Worm (Caenorhabditis elegans) whole organism, mixed stage, embryonic: Measurements from ENCODE around the gene T02H6.8.

ENCODE experiments used
- blmp-1 ChIP-seq: fragments of 150-350 bp; optimal IDR thresholded peaks from 2 replicates; lab custom pipeline; 2014; ENCODE audit warnings: missing biosample characterization, missing genetic modification characterization
- mep-1 ChIP-seq: fragments of 150-350 bp; optimal IDR thresholded peaks from 2 replicates; lab custom pipeline; 2017; ENCODE audit warnings: missing biosample characterization, missing genetic modification reagents, missing genetic modification characterization, inconsistent platforms
- nhr-12 ChIP-seq: fragments of 150-350 bp; optimal IDR thresholded peaks from 2 replicates; lab custom pipeline; 2014; ENCODE audit warnings: missing biosample characterization, missing genetic modification characterization
- nhr-237 ChIP-seq: fragments of 150-350 bp; optimal IDR thresholded peaks from 2 replicates; lab custom pipeline; 2014; ENCODE audit warnings: missing biosample characterization, missing genetic modification characterization
- nhr-28 ChIP-seq: fragments of 150-350 bp; optimal IDR thresholded peaks from 2 replicates; lab custom pipeline; 2014; ENCODE audit warnings: missing biosample characterization, missing genetic modification characterization
- pha-4 ChIP-seq: fragments of 150-350 bp; optimal IDR thresholded peaks from 2 replicates; lab custom pipeline; 2018; ENCODE audit warnings: missing biosample characterization, missing genetic modification reagents, missing genetic modification characterization
- sem-2 ChIP-seq: fragments of 200-800 bp; sonication (Bioruptor generic); optimal IDR thresholded peaks from 2 replicates; lab custom pipeline; 2018; ENCODE audit warnings: mild to moderate bottlenecking, missing genetic modification characterization, missing compliant biosample characterization
- snpc-4 ChIP-seq: fragments of 150-350 bp; optimal IDR thresholded peaks from 2 replicates; lab custom pipeline; 2014; ENCODE audit warnings: missing biosample characterization, missing genetic modification characterization
- ztf-11 ChIP-seq: fragments of 150-350 bp; optimal IDR thresholded peaks from 2 replicates; lab custom pipeline; 2014; ENCODE audit warnings: missing biosample characterization, missing genetic modification characterization

DNA sequence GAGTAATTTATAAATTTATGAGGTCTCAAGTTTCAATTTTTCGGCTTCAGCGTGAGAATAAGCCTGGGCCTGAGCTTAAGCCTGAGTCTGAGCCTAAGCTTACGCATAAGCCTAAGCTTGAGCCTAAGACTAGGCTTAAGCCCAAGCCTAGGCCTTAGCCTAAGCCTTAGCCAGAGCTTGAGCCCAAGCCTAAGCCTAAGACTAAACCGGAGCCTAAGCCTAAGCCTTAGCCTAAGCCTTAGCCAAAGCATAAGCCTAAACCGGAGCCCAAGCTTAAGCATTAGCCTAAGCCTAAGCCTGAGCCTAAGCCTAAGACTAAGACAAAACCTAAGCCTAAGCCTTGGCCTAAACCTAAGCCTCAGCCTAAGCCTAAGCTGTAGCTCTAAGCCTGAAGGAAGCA, 36.9 kb upstream of the T02H6.8 start:
- TF ChIP-seq blmp-1 (tag; lab: Kevin White, UChicago) (no peak), nhr-237 (tag; lab: Kevin White, UChicago) (no peak), nhr-28 (tag; lab: Kevin White, UChicago) (no peak), ztf-11 (tag; lab: Kevin White, UChicago) (no peak), snpc-4 (tag; lab: Kevin White, UChicago) (no peak), nhr-12 (tag; lab: Kevin White, UChicago) (no peak), sem-2 (GFP tag; lab: Kevin White, UChicago) (no peak), pha-4 (no peak), mep-1 (tag; lab: Kevin White, UChicago) (no peak)
